Fruit fly (Drosophila melanogaster) whole organism, pupa: ENCODE measurements around the gene CG14332.

ENCODE experiments used
- CG10348 ChIP-seq: fragments of 200-800 bp; sonication (Bioruptor generic); IDR thresholded peaks from 2 replicates; pipeline ENCODE4 v1.3.6; 2022; ENCODE audit warnings: missing biosample characterization, missing genetic modification characterization
- CG12605 ChIP-seq: fragments of 200-800 bp; sonication (Bioruptor generic); IDR thresholded peaks from 2 replicates; pipeline ENCODE4 v1.3.6; 2022; ENCODE audit warnings: missing biosample characterization, missing genetic modification characterization
- CG13204 ChIP-seq: fragments of 200-800 bp; sonication (Bioruptor generic); optimal IDR thresholded peaks from 2 replicates; lab custom pipeline; 2018; ENCODE audit warnings: missing biosample characterization, mild to moderate bottlenecking, missing genetic modification characterization, moderate library complexity
- CG14655 ChIP-seq: fragments of 200-800 bp; sonication (Bioruptor generic); optimal IDR thresholded peaks from 3 replicates; lab custom pipeline; 2017; ENCODE audit warnings: mild to moderate bottlenecking, missing biosample characterization, missing genetic modification reagents, missing genetic modification characterization
- CG15710 ChIP-seq: fragments of 200-800 bp; sonication (Bioruptor generic); optimal IDR thresholded peaks from 2 replicates; lab custom pipeline; 2018; ENCODE audit warnings: missing biosample characterization, mild to moderate bottlenecking, missing genetic modification characterization, moderate library complexity
- CG17806 ChIP-seq: fragments of 200-800 bp; sonication (Bioruptor generic); optimal IDR thresholded peaks from 2 replicates; lab custom pipeline; 2018; ENCODE audit warnings: missing biosample characterization, mild to moderate bottlenecking, missing genetic modification characterization, moderate library complexity
- CG32121 ChIP-seq: fragments of 200-800 bp; sonication (Bioruptor generic); IDR thresholded peaks from 2 replicates; pipeline ENCODE4 v1.3.6; 2022; ENCODE audit warnings: missing biosample characterization, missing genetic modification characterization
- CG34367 ChIP-seq: fragments of 200-800 bp; sonication (Bioruptor generic); optimal IDR thresholded peaks from 2 replicates; lab custom pipeline; 2018; ENCODE audit warnings: missing biosample characterization, mild to moderate bottlenecking, missing genetic modification characterization
- CG4496 ChIP-seq: fragments of 200-800 bp; sonication (Bioruptor generic); IDR thresholded peaks from 3 replicates; pipeline ENCODE4 v1.3.6; 2022; ENCODE audit warnings: missing biosample characterization, missing genetic modification characterization
- CG8159 ChIP-seq: fragments of 200-800 bp; sonication (Bioruptor generic); optimal IDR thresholded peaks from 3 replicates; lab custom pipeline; 2018; ENCODE audit warnings: missing biosample characterization, mild to moderate bottlenecking, missing genetic modification characterization, moderate library complexity
- CG8301 ChIP-seq: fragments of 200-800 bp; sonication (Bioruptor generic); optimal IDR thresholded peaks from 2 replicates; lab custom pipeline; 2018; ENCODE audit warnings: missing biosample characterization, mild to moderate bottlenecking, missing genetic modification characterization
- CG9948 ChIP-seq: fragments of 200-800 bp; sonication (Bioruptor generic); optimal IDR thresholded peaks from 2 replicates; lab custom pipeline; 2018; ENCODE audit warnings: missing biosample characterization, mild to moderate bottlenecking, missing genetic modification characterization, moderate library complexity
- D1 ChIP-seq: fragments of 200-800 bp; sonication (Bioruptor generic); optimal IDR thresholded peaks from 2 replicates; lab custom pipeline; 2018; ENCODE audit warnings: missing biosample characterization, mild to moderate bottlenecking, missing genetic modification characterization, moderate library complexity
- EcR ChIP-seq: fragments of 200-800 bp; sonication (Bioruptor generic); optimal IDR thresholded peaks from 3 replicates; lab custom pipeline; 2019; ENCODE audit warnings: missing biosample characterization, missing genetic modification characterization, mild to moderate bottlenecking, moderate library complexity, missing genetic modification reagents
- Ets98B ChIP-seq: fragments of 200-800 bp; sonication (Bioruptor generic); IDR thresholded peaks from 2 replicates; pipeline ENCODE4 v1.3.6; 2022; ENCODE audit warnings: missing biosample characterization, missing genetic modification characterization
- Pif1A ChIP-seq: fragments of 200-800 bp; sonication (Bioruptor generic); optimal IDR thresholded peaks from 3 replicates; lab custom pipeline; 2016; ENCODE audit warnings: missing biosample characterization, missing genetic modification characterization
- Pif1B ChIP-seq: fragments of 200-800 bp; sonication (Bioruptor generic); optimal IDR thresholded peaks from 3 replicates; lab custom pipeline; 2016; ENCODE audit warnings: missing biosample characterization, missing genetic modification characterization
- Snoo ChIP-seq: fragments of 200-800 bp; sonication (Bioruptor generic); optimal IDR thresholded peaks from 3 replicates; lab custom pipeline; 2017; ENCODE audit warnings: missing biosample characterization, mild to moderate bottlenecking, missing genetic modification characterization, inconsistent platforms
- fd96Ca ChIP-seq: fragments of 200-800 bp; sonication (Bioruptor generic); IDR thresholded peaks from 3 replicates; pipeline ENCODE4 v1.3.6; 2022; ENCODE audit warnings: missing biosample characterization, missing genetic modification characterization
- gl ChIP-seq: fragments of 200-800 bp; sonication (Bioruptor generic); optimal IDR thresholded peaks from 2 replicates; lab custom pipeline; 2018; ENCODE audit warnings: missing biosample characterization, mild to moderate bottlenecking, missing genetic modification characterization
- rn ChIP-seq: fragments of 200-800 bp; sonication (Bioruptor generic); IDR thresholded peaks from 2 replicates; pipeline ENCODE4 v1.3.6; 2022; ENCODE audit warnings: missing biosample characterization, missing genetic modification characterization

The CG14332 gene

dm6 chr3R:17385329-17386019 is 36.5 kb downstream of the CG14332 start:
- 0 out of 2 replicates have a peak, but pooled peaks have one; percentile 33 for TF ChIP-seq CG32121 (GFP tag; lab: Robert Waterston, UW)
- peak; percentile 31 for TF ChIP-seq CG14655 (GFP tag; lab: Kevin White, UChicago)
- peak; percentile 42 for TF ChIP-seq CG34367 (tag; lab: Kevin White, UChicago)
- peak; percentile 25 for TF ChIP-seq Pif1A
- peak; percentile 61; the same call in 1 of the 2 replicates for TF ChIP-seq Ets98B (GFP tag; lab: Robert Waterston, UW)
- peak; percentile 68; the same call in 2 of the 3 replicates for TF ChIP-seq fd96Ca (GFP tag; lab: Robert Waterston, UW)
- TF ChIP-seq D1, result no peak
- peak; percentile 74; the same call in 2 of the 3 replicates for TF ChIP-seq CG4496 (GFP tag; lab: Robert Waterston, UW)
- TF ChIP-seq CG12605, result peak; percentile 51
- no peak for TF ChIP-seq CG13204
- peak; percentile 14 for TF ChIP-seq CG15710
- TF ChIP-seq Snoo (tag; lab: Kevin White, UChicago), result peak; percentile 42
- TF ChIP-seq EcR, result no peak
- no peak for TF ChIP-seq CG17806 (tag; lab: Kevin White, UChicago)
- TF ChIP-seq CG9948, result no peak
- TF ChIP-seq Pif1B, result peak; percentile 4
- no peak for TF ChIP-seq CG8301
- peak; percentile 42 for TF ChIP-seq CG8159
- TF ChIP-seq CG10348 (GFP tag; lab: Robert Waterston, UW), result no peak
- TF ChIP-seq rn (GFP tag; lab: Robert Waterston, UW), result no peak
- TF ChIP-seq gl (tag; lab: Kevin White, UChicago), result no peak

- no peak for TF ChIP-seq Ets98B (GFP tag; lab: Robert Waterston, UW)
- TF ChIP-seq CG10348 (GFP tag; lab: Robert Waterston, UW), result no peak
- no peak for TF ChIP-seq CG8159
- TF ChIP-seq D1, result no peak
- no peak for TF ChIP-seq CG32121 (GFP tag; lab: Robert Waterston, UW)
- TF ChIP-seq gl (tag; lab: Kevin White, UChicago), result no peak
- TF ChIP-seq CG14655 (GFP tag; lab: Kevin White, UChicago), result no peak
- TF ChIP-seq CG8301, result no peak
- TF ChIP-seq CG4496 (GFP tag; lab: Robert Waterston, UW), result no peak
- no peak for TF ChIP-seq Pif1A
- TF ChIP-seq CG13204, result no peak
- TF ChIP-seq Snoo (tag; lab: Kevin White, UChicago), result no peak
- no peak for TF ChIP-seq CG12605
- no peak for TF ChIP-seq CG15710
- TF ChIP-seq CG34367 (tag; lab: Kevin White, UChicago), result no peak
- TF ChIP-seq rn (GFP tag; lab: Robert Waterston, UW), result no peak
- TF ChIP-seq CG9948, result no peak
- no peak for TF ChIP-seq EcR
- no peak for TF ChIP-seq fd96Ca (GFP tag; lab: Robert Waterston, UW)
- no peak for TF ChIP-seq CG17806 (tag; lab: Kevin White, UChicago)
These were observed 40.1 kb downstream of the CG14332 start for dm6 chr3R:17381916-17382315.

- TF ChIP-seq gl (tag; lab: Kevin White, UChicago) (no peak), EcR (peak; percentile 81)
These were observed 42.3 kb downstream of the CG14332 start, which contains the start of gene lute for dm6 chr3R:17379742-17380141. lute (plus strand) TSS chr3R:17379944.

dm6 chr3R:17379051-17379450 is 43.0 kb downstream of the CG14332 start:
- TF ChIP-seq rn (GFP tag; lab: Robert Waterston, UW) (no peak), CG8159 (peak; percentile 37), EcR (no peak), CG17806 (tag; lab: Kevin White, UChicago) (peak; percentile 12), CG10348 (GFP tag; lab: Robert Waterston, UW) (no peak)

dm6 chr3R:17377503-17377902 is 44.5 kb downstream of the CG14332 start:
- TF ChIP-seq CG9948 (no peak), CG4496 (GFP tag; lab: Robert Waterston, UW) (peak; percentile 50; the same call in 1 of the 3 replicates), CG10348 (GFP tag; lab: Robert Waterston, UW) (no peak), EcR (peak; percentile 90), CG32121 (GFP tag; lab: Robert Waterston, UW) (no peak), Pif1B (no peak)
